Fruit fly (Drosophila melanogaster): ENCODE measurements around the gene emei.
"Not testable (repeated sequence)": the region's sequence is repeated elsewhere in the genome, so short reads cannot be mapped to it uniquely, and the experiment has no call there.

Gene emei

dm6 chr3L:11124841-11125240 is 15.4 kb downstream of the emei start:
- TF ChIP-seq EcR (GFP tag; optimal IDR thresholded peaks at IDR 0.05) (no peak), CG8478 (optimal IDR thresholded peaks at IDR 0.05) (no peak), pan (optimal IDR thresholded peaks at IDR 0.05) (no peak), psq (optimal IDR thresholded peaks at IDR 0.05) (no peak), usp (GFP tag; optimal IDR thresholded peaks at IDR 0.05) (no peak), Dll (optimal IDR thresholded peaks at IDR 0.05) (no peak)

DNA sequence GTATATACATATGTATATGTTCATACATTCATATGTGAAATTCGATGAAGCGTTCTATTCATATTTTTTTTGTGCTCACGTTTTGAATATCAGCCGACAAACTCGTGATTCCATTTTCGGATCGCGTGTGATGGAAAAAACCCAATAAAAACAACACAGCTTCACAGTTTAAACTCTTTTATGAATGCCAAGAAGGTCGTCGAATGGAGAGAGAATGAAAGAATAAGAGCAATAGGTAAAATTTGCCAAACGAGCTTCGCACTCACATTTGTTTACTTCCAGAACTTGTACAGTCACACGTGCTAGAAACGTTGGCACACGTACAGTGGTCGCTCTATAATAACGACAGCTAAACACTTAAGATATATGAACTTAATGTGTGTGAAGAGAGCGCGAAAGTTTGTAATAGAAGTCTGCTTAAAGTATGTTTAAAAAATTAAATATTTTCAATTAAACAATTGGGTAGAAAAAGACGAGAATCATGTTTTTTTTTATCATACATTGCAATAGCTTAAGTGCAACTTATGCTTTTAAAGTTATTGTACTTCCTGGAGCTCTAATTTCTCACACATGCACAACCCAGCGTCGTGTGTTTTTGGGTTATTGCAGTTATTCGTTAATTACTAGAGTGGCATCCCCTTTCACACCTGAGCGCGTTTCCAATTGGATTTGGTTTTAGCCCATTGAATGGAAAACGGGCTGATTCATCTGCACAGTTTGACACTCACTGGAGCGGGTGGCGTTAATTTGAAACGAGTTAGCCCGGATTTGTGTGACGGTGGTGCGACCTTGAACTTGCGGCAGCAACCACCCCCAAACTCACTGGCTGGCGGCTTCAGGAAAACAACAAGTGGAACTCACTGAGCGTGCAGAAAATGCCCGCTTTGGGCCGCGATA is 16.4 kb downstream of the emei start:
- no peak for TF ChIP-seq CG8478 (optimal IDR thresholded peaks at IDR 0.05)
- TF ChIP-seq pan (optimal IDR thresholded peaks at IDR 0.05): no peak
- no peak for TF ChIP-seq Dll (optimal IDR thresholded peaks at IDR 0.05)
- TF ChIP-seq usp (GFP tag; optimal IDR thresholded peaks at IDR 0.05): no peak
- TF ChIP-seq psq (optimal IDR thresholded peaks at IDR 0.05): no peak
- TF ChIP-seq EcR (GFP tag; optimal IDR thresholded peaks at IDR 0.05): no peak

DNA sequence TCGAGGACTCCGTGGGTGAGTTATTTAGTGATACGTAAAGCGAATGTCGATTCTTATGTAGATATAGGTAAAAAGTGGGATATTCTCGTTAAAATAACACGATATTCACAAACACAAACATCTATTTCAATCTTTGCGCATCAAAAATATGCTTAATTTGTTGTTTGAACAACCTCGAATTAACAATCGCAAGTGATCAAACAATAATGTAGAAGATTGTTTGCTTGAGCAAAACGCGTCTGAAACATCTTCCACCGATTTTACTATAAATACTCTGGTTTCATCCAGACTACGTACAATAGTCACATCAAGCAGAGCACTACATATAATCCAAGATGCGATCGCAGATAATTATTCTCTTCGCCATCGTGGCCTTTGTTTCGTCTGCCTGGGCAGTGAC is 21.0 kb downstream of the emei start, which contains the start of gene nol:
Gene nol, plus strand, starts transcription at position 301 of the 400 bp plus-strand sequence.
- TF ChIP-seq CG8478 (optimal IDR thresholded peaks at IDR 0.05): no peak
- TF ChIP-seq Dll (optimal IDR thresholded peaks at IDR 0.05): no peak
- TF ChIP-seq EcR (GFP tag; optimal IDR thresholded peaks at IDR 0.05): no peak
- no peak for TF ChIP-seq pan (optimal IDR thresholded peaks at IDR 0.05)
- TF ChIP-seq psq (optimal IDR thresholded peaks at IDR 0.05): no peak
- no peak for TF ChIP-seq usp (GFP tag; optimal IDR thresholded peaks at IDR 0.05)

DNA sequence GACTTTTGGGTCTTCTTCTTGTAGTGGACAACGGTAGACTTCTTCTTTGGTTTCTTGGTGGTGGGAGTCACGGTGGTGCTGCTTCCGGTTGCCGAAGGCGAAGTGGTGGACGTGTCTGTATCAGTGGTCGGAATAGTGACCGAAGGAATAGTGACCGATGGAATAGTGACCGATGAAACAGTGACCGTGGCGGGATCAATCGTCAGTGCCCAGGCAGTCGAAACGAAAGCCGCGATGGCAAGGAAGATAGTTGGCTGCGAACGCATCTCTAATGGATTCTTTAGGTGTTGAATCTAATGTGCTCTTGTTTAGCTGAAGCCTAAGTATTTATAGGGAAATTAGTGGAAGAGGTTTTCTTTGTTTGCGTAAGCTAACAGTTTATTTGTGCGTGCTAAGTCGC is 22.6 kb downstream of the emei start, which contains the start of gene CG32074:
Gene CG32074, minus strand, starts transcription at position 268 of the 400 bp plus-strand sequence.
- TF ChIP-seq pan, Dll, CG8478 (optimal IDR thresholded peaks at IDR 0.05): not testable (repeated sequence)

DNA sequence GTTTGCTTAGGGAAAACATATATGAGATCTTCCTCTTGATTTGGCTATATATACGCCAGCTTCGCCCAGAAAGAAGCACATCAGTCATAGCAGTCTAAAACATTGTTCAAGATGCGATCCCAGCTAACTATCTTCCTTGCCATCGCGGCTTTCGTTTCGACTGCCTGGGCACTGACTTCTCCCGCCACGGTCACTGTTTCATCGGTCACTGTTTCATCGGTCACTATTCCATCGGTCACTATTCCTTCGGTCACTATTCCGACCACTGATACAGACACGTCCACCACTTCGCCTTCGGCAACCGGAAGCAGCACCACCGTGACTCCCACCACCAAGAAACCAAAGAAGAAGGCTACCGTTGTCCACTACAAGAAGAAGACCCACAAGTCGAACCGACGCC is 25.4 kb downstream of the emei start, which contains the start of gene CG14143:
Gene CG14143, plus strand, starts transcription at position 102 of the 400 bp plus-strand sequence.
- TF ChIP-seq Dll (optimal IDR thresholded peaks at IDR 0.05); usp (GFP tag; optimal IDR thresholded peaks at IDR 0.05); CG8478 (optimal IDR thresholded peaks at IDR 0.05): not testable (repeated sequence)

- TF ChIP-seq psq (optimal IDR thresholded peaks at IDR 0.05) (no peak), Dll (optimal IDR thresholded peaks at IDR 0.05) (no peak), CG8478 (optimal IDR thresholded peaks at IDR 0.05) (no peak), usp (GFP tag; optimal IDR thresholded peaks at IDR 0.05) (no peak), EcR (GFP tag; optimal IDR thresholded peaks at IDR 0.05) (no peak), pan (optimal IDR thresholded peaks at IDR 0.05) (no peak)
These were observed 26.4 kb downstream of the emei start, which contains the start of gene IRSp53 for dm6 chr3L:11135846-11136245. IRSp53 (plus strand) TSS chr3L:11136049.

DNA sequence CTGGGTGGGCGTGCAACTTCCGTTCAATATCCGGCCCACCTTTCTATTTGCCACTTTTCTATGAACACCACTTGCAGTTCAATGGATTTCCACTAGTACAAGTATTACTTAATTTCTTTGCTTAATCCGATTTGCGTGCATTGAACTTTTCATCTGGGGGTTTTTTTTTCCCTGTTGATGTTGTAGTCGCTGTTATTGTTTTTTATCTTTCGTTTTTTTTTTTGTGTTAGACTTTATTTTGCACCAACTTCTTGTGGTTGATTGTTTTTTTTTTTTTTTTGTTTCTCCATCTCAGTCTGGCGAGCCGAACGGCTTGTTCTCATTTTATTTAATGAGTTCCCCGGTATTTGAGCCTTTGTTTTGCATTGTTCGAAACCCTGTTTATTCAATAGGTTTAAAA is 26.9 kb downstream of the emei start:
- TF ChIP-seq Dll (optimal IDR thresholded peaks at IDR 0.05) (no peak), psq (optimal IDR thresholded peaks at IDR 0.05) (no peak), CG8478 (optimal IDR thresholded peaks at IDR 0.05) (no peak), usp (GFP tag; optimal IDR thresholded peaks at IDR 0.05) (no peak), pan (optimal IDR thresholded peaks at IDR 0.05) (no peak), EcR (GFP tag; optimal IDR thresholded peaks at IDR 0.05) (no peak)

dm6 chr3L:11138862-11139261 is 29.4 kb downstream of the emei start:
- TF ChIP-seq pan (optimal IDR thresholded peaks at IDR 0.05) (no peak), CG8478 (optimal IDR thresholded peaks at IDR 0.05) (no peak), usp (GFP tag; optimal IDR thresholded peaks at IDR 0.05) (no peak), EcR (GFP tag; optimal IDR thresholded peaks at IDR 0.05) (no peak), Dll (optimal IDR thresholded peaks at IDR 0.05) (no peak)

DNA sequence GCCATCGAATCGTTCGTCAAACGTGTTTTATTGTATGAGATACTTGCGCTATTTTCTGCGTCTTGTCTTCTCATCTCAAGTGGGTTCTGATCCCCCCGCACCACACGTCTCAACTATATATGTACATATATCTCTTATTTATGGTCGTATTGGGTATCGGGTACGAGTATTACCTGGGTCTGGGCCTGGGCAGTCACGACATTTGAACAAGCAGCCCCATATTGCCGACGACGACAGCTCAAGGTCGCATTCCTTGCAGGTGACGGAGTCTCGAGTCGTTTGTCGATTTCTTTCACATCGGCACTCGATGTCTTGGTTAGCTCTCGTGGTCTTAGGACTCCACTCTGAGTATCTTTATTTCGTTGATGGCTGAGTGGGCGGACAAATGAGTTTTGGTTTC is 35.6 kb downstream of the emei start:
- TF ChIP-seq psq (optimal IDR thresholded peaks at IDR 0.05): no peak
- no peak for TF ChIP-seq EcR (GFP tag; optimal IDR thresholded peaks at IDR 0.05)
- TF ChIP-seq Dll (optimal IDR thresholded peaks at IDR 0.05): no peak
- no peak for TF ChIP-seq CG8478 (optimal IDR thresholded peaks at IDR 0.05)
- TF ChIP-seq pan (optimal IDR thresholded peaks at IDR 0.05): no peak
- TF ChIP-seq usp (GFP tag; optimal IDR thresholded peaks at IDR 0.05): no peak

- TF ChIP-seq psq (optimal IDR thresholded peaks at IDR 0.05): no peak
- TF ChIP-seq EcR (GFP tag; optimal IDR thresholded peaks at IDR 0.05): no peak
- TF ChIP-seq CG8478 (optimal IDR thresholded peaks at IDR 0.05): no peak
- TF ChIP-seq Dll (optimal IDR thresholded peaks at IDR 0.05): no peak
- TF ChIP-seq pan (optimal IDR thresholded peaks at IDR 0.05): no peak
- no peak for TF ChIP-seq usp (GFP tag; optimal IDR thresholded peaks at IDR 0.05)
These were observed 38.2 kb downstream of the emei start for dm6 chr3L:11147675-11148074.

- TF ChIP-seq psq (optimal IDR thresholded peaks at IDR 0.05) (no peak), Dll (optimal IDR thresholded peaks at IDR 0.05) (no peak), pan (optimal IDR thresholded peaks at IDR 0.05) (no peak), CG8478 (optimal IDR thresholded peaks at IDR 0.05) (no peak), usp (GFP tag; optimal IDR thresholded peaks at IDR 0.05) (no peak), EcR (GFP tag; optimal IDR thresholded peaks at IDR 0.05) (no peak)
These were observed 39.2 kb downstream of the emei start for dm6 chr3L:11148478-11149251.

Measured in whole organism.